Worm (Caenorhabditis elegans) whole organism, young adult: ENCODE data around the gene C23H3.2.

Experiments used
- C06A6.2 ChIP-seq: fragments of 200-800 bp; sonication (Bioruptor generic); conservative IDR thresholded peaks from 2 replicates; pipeline ENCODE4 v1.3.6; 2022; ENCODE audit warnings: missing genetic modification characterization, missing compliant biosample characterization
- D2030.7 ChIP-seq: fragments of 200-800 bp; sonication (Bioruptor generic); IDR thresholded peaks from 2 replicates; pipeline ENCODE4 v1.3.6; 2022; ENCODE audit warnings: missing genetic modification reagents, missing genetic modification characterization, missing compliant biosample characterization
- F22D6.2 ChIP-seq: sonication (generic microtip); optimal IDR thresholded peaks from 2 replicates; lab custom pipeline; 2016; ENCODE audit warnings: mild to moderate bottlenecking, missing genetic modification characterization, missing compliant biosample characterization
- atf-7 ChIP-seq: sonication (generic microtip); optimal IDR thresholded peaks from 2 replicates; lab custom pipeline; 2017; ENCODE audit warnings: mild to moderate bottlenecking, missing genetic modification characterization, missing compliant biosample characterization
- lsy-27 ChIP-seq: sonication (generic microtip); optimal IDR thresholded peaks from 2 replicates; lab custom pipeline; 2017; ENCODE audit warnings: missing genetic modification characterization, mild to moderate bottlenecking, missing compliant biosample characterization, antibody characterized with exemption, missing genotype, borderline replicate concordance; ENCODE audit not compliant: insufficient read depth
- nfya-2 ChIP-seq: fragments of 200-800 bp; sonication (Bioruptor generic); IDR thresholded peaks from 2 replicates; pipeline ENCODE4 v1.3.6; 2022; ENCODE audit warnings: missing genetic modification reagents, missing genetic modification characterization, missing compliant biosample characterization
- snpc-1.3 ChIP-seq: sonication (generic microtip); optimal IDR thresholded peaks from 2 replicates; lab custom pipeline; 2017; ENCODE audit warnings: missing genetic modification characterization, mild to moderate bottlenecking, missing compliant biosample characterization, antibody characterized with exemption, moderate library complexity, missing genotype, missing genetic modification reagents; ENCODE audit not compliant: insufficient read depth
- unc-62 ChIP-seq: fragments of 150-350 bp; optimal IDR thresholded peaks from 2 replicates; lab custom pipeline; 2014; ENCODE audit warnings: missing biosample characterization, missing genetic modification reagents, missing genetic modification characterization
- ztf-6 ChIP-seq: fragments of 200-800 bp; sonication (Bioruptor generic); IDR thresholded peaks from 2 replicates; pipeline ENCODE4 v1.3.6; 2022; ENCODE audit warnings: missing genetic modification reagents, missing genetic modification characterization, missing compliant biosample characterization

ce11 chrII:101176-101575, 40.1 kb downstream of the C23H3.2 start:
- TF ChIP-seq lsy-27 (tag; lab: Kevin White, UChicago) (no peak), snpc-1.3 (no peak), ztf-6 (GFP tag; lab: Robert Waterston, UW) (no peak), unc-62 (GFP tag; lab: Kevin White, UChicago) (no peak), atf-7 (tag; lab: Kevin White, UChicago) (no peak), F22D6.2 (tag; lab: Kevin White, UChicago) (no peak), D2030.7 (GFP tag; lab: Robert Waterston, UW) (no peak; the same call in 1 of the 2 replicates), nfya-2 (no peak), C06A6.2 (no peak)
